Worm (Caenorhabditis elegans) whole organism, L4/young adult: ENCODE measurements around the gene fbxb-24.

Experiments used
- W03F9.2 ChIP-seq: fragments of 150-350 bp; optimal IDR thresholded peaks from 2 replicates; lab custom pipeline; 2014; ENCODE audit warnings: missing biosample characterization, missing genetic modification characterization
- dao-5 ChIP-seq: sonication (generic microtip); optimal IDR thresholded peaks from 2 replicates; lab custom pipeline; 2016; ENCODE audit warnings: missing genotype, missing genetic modification characterization, moderate library complexity, missing compliant biosample characterization
- him-1 ChIP-seq: sonication (generic microtip); optimal IDR thresholded peaks from 2 replicates; lab custom pipeline; 2016; ENCODE audit warnings: missing genotype, missing genetic modification reagents, missing genetic modification characterization, missing compliant biosample characterization

fbxb-24 gene

DNA sequence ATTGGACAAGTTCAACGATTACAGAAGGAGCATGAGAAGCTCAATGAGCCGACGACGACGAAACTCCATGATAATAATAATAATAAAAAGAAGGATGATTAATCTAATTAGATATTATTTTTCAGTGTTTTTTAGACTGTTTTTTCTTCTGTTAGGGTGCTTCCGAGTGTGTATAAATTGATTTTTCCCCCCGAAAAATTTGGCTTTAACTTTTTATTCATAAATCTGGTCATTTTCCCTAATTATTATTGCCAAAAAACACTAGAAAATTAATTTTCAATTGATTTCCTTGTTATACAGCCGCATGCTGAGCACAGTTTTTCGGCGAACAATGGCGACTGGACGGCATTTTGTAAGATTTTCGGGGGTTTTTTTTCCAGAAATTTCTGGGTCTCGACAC is 14.8 kb downstream of the fbxb-24 start, which contains the start of gene nft-1:
TSS of gene nft-1 (plus strand) at position 301 of the 400 bp plus-strand sequence.
- no peak for TF ChIP-seq W03F9.2 (tag; lab: Kevin White, UChicago)
- no peak for TF ChIP-seq dao-5 (tag; lab: Kevin White, UChicago)
- TF ChIP-seq him-1 (tag; lab: Kevin White, UChicago): no peak

DNA sequence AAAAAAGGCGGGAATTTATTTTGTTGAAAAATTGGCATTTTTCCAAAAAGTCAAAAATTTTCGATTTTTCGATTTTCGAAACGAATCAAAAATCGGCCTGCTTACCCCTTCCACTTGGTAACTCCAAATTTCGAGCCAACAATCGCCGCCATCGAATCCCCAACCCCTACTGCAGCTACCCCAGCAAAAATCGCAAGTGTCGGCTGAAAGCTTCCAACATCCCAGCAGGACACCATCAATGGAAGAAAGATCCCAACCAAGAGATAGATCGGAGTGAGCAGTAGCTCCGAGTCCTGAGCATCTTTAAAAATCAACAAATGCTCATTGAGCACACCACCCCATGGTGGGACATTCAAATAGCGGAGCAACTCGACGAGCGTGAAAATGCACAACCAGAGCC is 22.1 kb downstream of the fbxb-24 start:
- TF ChIP-seq him-1 (tag; lab: Kevin White, UChicago): no peak
- TF ChIP-seq dao-5 (tag; lab: Kevin White, UChicago): no peak
- no peak for TF ChIP-seq W03F9.2 (tag; lab: Kevin White, UChicago)

DNA sequence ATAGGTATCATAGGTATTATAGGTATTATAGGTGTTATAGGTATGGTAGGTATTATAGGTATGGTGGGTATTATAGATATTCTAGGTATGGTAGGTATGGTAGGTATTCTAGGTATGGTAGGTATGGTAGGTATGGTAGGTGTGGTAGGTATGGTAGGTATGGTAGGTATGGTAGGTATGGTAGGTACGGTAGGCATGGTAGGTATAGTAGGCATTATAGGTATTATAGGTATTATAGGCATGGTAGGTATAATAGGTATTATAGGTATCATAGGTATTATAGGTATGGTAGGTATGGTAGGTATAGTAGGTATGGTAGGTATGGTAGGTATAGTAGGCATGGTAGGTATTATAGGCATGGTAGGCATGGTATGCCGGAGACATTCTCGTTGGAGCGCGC is 23.2 kb downstream of the fbxb-24 start:
- TF ChIP-seq dao-5 (tag; lab: Kevin White, UChicago) (no peak), him-1 (tag; lab: Kevin White, UChicago) (no peak)

DNA sequence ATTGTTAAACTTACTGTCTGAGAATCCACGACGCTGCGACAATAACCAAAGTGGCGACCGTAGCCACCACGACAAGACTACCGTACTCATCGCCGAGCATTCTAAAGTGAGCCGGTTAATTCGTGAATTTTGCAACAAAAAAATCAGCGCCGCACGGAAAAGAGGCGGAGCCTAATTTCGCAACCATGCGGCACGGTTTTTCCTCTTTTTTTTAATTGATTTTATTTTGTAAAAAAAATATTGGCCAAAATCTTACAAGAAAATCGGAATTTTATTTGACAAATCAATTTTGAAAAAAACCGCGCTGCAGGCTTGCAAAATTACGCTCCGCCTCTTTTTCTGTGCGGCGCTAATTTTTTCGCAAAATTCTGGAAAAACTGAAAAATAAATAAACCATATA is 24.8 kb downstream of the fbxb-24 start, which contains the start of gene dolk-1:
TSS of gene dolk-1 (minus strand) at position 101 of the 400 bp plus-strand sequence.
- TF ChIP-seq him-1 (tag; lab: Kevin White, UChicago) (no peak), W03F9.2 (tag; lab: Kevin White, UChicago) (no peak), dao-5 (tag; lab: Kevin White, UChicago) (no peak)

DNA sequence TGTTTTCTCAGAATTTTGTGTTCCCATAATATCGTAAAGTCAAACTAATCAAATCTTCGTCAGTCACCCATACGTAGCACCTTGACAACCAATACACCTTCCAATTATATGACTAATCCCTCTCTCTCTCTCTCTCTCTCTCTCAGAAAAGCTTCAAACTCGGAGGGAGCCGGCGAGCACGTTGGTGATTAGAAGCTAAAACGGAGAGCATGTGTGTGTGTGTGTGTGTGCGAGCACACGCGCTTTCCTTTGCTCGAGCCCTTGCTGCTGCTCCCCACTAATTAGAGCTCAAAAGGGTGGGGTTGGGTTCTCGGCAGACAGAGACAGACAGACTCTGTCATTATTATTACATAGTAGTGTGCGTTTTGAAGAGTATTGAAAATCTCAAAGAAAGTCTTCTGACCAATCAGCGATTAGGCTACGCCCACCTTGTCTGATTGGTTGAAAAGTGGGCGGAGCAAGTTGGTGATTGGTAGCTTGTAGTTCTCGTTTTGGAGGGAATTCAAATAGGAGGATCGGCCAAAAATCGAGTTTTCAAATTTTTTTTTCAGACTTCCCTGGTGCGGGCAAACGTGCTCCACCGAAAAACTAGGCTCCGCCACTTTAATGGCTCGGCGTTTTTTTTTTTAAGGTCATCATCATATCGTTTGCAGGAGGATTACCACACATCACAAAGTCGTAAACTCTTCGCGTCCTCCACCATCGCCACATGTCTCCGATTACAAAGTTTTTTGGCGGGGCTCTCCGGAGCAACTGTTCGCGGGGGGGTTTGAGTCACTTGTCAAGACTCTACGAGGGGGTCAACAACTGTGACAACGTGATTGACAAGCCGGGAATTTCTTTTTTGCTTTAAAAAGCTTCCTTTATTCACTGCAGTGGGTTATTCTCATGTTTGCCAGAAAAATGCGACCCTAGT is 26.5 kb downstream of the fbxb-24 start:
- TF ChIP-seq dao-5 (tag; lab: Kevin White, UChicago): no peak
- no peak for TF ChIP-seq him-1 (tag; lab: Kevin White, UChicago)
- no peak for TF ChIP-seq W03F9.2 (tag; lab: Kevin White, UChicago)

DNA sequence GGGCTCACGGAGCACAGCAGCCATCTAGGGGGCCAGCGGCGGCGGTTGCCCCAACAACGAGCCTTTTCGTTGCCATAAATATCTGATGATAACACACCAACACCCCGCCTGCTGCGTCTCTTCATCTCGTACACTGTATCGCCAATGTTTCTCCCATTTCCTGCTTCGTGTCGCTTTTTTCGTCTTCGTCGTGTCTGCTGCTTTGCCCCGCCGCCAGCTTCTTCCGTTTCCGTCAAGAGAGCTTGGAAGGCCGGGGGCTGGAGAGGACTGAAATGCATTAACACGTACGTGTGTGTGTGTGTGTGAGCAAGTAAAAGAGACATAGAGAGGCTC is 27.2 kb downstream of the fbxb-24 start:
- no peak for TF ChIP-seq dao-5 (tag; lab: Kevin White, UChicago)
- no peak for TF ChIP-seq W03F9.2 (tag; lab: Kevin White, UChicago)
- TF ChIP-seq him-1 (tag; lab: Kevin White, UChicago): no peak

DNA sequence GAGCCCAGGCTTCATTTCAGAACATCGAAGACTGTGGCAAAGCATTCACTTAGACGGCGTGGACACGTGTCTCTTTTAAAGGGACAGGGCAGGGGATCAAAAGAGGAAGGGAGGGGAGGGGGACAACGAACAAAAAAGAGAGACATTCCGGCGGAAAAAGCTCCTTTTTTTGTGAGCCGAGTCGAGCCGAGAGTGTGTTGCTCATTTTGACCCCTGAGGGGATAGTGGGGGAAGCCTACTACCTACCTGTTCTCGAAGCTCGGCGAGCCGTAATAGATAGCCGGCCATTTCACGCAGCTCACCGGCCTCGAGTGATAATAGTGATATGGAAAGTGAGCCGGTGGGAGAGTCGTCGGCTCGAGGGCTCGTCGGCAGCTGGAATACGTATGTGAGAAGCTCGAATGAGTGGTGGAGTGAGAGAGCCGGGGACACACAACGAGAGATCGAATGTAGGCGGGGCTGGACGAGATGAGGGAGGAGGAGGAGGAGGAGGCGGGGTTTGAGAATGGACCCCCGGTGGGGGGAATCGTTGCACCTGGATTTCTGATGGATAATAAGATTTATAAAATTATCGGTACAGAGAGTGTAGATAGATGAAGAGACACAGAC is 28.0 kb downstream of the fbxb-24 start:
- TF ChIP-seq dao-5 (tag; lab: Kevin White, UChicago) (no peak), him-1 (tag; lab: Kevin White, UChicago) (no peak)

DNA sequence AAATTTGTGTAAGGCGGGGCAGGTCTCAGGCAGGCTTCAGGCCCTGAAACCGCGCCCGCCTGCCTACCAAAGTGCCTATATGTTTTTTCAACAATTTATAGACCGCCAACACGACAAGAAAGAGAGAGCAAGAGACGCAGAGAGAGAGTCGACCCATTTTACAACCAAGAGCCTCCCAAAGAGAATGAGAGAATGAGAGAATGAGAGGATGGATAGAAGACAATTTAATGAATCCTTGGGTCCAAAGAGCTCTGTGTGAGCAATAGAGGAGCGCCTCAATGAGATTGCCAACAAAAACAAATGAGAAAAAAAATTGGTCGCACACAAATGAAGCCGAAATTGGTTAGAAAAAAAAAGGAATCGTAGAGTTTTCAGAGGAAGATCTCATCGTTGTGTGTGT is 29.2 kb downstream of the fbxb-24 start:
- TF ChIP-seq W03F9.2 (tag; lab: Kevin White, UChicago): no peak
- no peak for TF ChIP-seq dao-5 (tag; lab: Kevin White, UChicago)
- no peak for TF ChIP-seq him-1 (tag; lab: Kevin White, UChicago)

DNA sequence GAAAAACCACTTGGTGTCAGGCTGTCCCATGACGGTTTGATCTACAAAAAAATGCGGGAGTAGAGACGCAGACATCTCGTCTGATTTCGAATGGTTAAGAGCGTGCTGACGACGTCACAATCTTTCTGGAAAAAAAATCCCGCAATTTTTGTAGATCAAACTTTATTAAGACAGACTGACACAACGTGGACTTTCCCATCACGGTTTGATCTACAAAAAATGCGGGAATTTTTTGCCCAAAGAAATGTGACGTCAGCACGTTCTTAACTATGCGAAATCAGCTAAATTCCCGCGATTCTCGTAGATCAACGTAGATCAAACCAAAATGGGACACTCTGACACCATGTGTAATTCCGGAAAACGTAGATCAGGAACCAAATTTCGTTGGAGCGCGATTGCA is 29.8 kb downstream of the fbxb-24 start:
- TF ChIP-seq him-1 (tag; lab: Kevin White, UChicago) (no peak), W03F9.2 (tag; lab: Kevin White, UChicago) (no peak), dao-5 (tag; lab: Kevin White, UChicago) (no peak)

DNA sequence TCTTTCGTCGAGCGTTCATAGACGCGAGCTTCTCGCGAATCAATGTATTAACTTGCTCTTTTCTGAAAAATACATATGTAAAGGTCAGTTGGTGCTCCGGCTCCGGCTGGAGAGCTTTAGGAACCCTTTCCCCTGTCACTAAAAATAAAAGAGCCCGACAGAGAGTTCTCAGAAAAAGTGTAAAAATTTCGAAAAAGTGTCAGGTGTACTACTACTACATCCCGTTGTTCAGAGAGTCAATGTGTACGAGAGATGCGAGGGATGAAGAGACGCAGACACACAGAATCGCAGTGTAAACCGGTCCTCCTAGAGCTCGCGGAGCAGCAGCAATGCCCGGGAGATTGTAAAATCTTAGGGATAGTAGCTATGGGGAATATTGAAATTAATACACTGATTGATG is 33.9 kb downstream of the fbxb-24 start:
- TF ChIP-seq him-1 (tag; lab: Kevin White, UChicago) (no peak), W03F9.2 (tag; lab: Kevin White, UChicago) (no peak), dao-5 (tag; lab: Kevin White, UChicago) (no peak)

DNA sequence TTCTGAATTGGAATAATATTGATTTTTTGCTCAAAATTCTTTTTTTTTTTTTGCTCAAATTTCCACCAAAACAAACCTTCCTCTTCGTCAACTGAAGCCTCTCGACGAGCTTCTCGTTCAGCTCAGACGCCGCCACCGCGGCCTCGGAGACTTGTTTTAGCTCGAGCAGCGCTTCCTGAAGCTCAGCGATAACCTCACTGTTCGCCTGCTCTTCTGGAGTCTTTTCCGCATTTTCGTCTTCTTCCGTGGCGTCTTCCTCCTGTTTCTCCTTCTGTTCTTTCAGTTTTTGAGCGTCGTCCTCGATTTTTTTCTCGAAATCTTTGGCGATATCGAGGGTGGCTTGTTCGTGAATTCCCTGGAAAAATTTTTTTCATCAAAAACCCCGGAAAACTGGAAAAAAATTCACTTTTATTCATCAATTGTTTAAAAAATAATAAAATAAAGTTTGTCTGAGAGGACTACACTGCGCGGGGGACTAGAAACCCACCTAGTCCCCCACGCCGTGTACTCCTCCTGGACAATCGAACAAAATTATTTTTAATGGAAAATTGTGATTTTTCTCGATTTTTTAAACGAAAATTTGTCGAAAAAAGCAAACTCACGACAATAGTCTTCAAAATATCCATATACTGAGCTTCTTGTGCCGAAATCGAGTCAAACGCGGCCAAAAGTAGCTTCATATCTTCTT is 37.4 kb downstream of the fbxb-24 start:
- peak; percentile 74 for TF ChIP-seq W03F9.2 (tag; lab: Kevin White, UChicago)
- peak; percentile 89 for TF ChIP-seq him-1 (tag; lab: Kevin White, UChicago)
- no peak for TF ChIP-seq dao-5 (tag; lab: Kevin White, UChicago)

DNA sequence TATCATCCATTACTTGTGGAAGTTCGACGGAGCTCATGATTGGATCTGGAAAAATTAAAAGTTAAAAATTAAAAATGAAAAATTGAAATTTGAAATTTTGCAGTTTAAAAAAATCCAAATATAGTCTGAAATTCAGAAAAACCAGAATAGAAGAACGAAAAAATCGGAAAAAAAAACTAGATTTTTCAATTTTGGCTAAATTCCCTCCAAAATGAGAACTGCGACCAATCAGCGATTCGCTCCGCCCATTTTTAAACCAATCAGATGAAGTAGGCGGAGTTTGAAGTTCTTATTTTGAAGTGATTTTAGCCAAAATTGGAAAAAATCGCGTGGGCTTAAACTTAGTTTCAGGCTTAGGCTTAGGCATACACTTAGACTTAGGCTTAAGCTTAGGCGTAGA is 38.2 kb downstream of the fbxb-24 start, which contains the start of gene Y56A3A.7:
TSS of gene Y56A3A.7 (minus strand) at position 47 of the 400 bp plus-strand sequence.
- no peak for TF ChIP-seq dao-5 (tag; lab: Kevin White, UChicago)
- no peak for TF ChIP-seq W03F9.2 (tag; lab: Kevin White, UChicago)
- TF ChIP-seq him-1 (tag; lab: Kevin White, UChicago): no peak

DNA sequence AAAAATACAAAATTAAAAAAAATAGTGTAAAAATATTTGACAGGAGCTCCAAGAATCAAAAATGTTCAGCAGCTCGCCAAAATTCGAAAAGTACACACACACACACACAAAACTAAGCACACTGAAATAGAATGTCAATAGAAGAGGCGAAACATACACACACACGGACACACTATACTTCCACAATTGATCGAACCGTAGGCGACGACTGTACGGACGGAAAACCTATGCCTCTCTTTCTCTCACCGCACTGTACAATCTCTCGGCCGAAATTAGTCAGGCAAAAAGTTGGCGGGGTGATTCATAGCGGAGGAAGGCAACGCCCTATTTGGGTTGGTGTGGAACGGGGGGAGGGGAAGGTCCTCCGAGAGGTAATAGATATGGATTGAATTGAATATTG is 38.8 kb downstream of the fbxb-24 start:
- TF ChIP-seq him-1 (tag; lab: Kevin White, UChicago) (no peak), dao-5 (tag; lab: Kevin White, UChicago) (no peak), W03F9.2 (tag; lab: Kevin White, UChicago) (no peak)
